Worm (Caenorhabditis elegans): ENCODE measurements around the gene EEED8.2.

Gene EEED8.2

ce11 chrII:5391447-5391846, 25.1 kb upstream of the EEED8.2 start:
- TF ChIP-seq nhr-129 (tag; optimal IDR thresholded peaks at IDR 0.05) (no peak), lin-39 (tag; optimal IDR thresholded peaks at IDR 0.05) (no peak), elt-1 (tag; optimal IDR thresholded peaks at IDR 0.05) (no peak), nhr-77 (tag; optimal IDR thresholded peaks at IDR 0.05) (no peak), mbf-1 (tag; optimal IDR thresholded peaks at IDR 0.05) (no peak), sma-3 (GFP tag; optimal IDR thresholded peaks at IDR 0.05) (no peak), lsy-2 (tag; optimal IDR thresholded peaks at IDR 0.05) (no peak), nhr-25 (tag; optimal IDR thresholded peaks at IDR 0.05) (no peak), peb-1 (tag; optimal IDR thresholded peaks at IDR 0.05) (no peak), lin-11 (tag; optimal IDR thresholded peaks at IDR 0.05) (no peak), gmeb-1 (tag; optimal IDR thresholded peaks at IDR 0.05) (no peak), sem-4 (tag; optimal IDR thresholded peaks at IDR 0.05) (no peak), unc-39 (tag; optimal IDR thresholded peaks at IDR 0.05) (no peak), ZK546.5 (tag; optimal IDR thresholded peaks at IDR 0.05) (no peak)

DNA sequence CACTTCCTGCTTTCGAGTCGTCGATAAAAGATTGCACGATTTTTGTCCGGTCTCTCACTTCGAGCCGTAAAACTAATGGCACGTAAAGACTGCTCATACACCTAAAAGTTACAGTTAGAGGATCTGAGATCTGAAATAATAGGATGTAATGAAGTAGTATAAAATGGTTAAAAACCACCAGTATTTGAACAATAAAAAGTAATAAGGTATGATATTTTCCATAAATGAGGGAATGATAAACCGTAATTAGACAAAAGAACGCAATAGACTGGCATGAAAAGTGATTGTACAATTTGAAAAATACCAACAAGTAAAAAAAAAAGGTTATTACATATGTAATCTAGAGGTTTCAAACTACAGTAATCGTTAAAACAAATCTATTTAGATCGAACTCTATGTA, 23.4 kb upstream of the EEED8.2 start, which contains the start of gene brap-2:
Gene brap-2, minus strand, starts transcription at position 101 of the 400 bp plus-strand sequence.
- TF ChIP-seq nhr-10 (tag; optimal IDR thresholded peaks at IDR 0.05) (no peak), Y55F3AM.14 (GFP tag; optimal IDR thresholded peaks at IDR 0.05) (no peak), mdl-1 (tag; optimal IDR thresholded peaks at IDR 0.05) (no peak), sma-3 (GFP tag; optimal IDR thresholded peaks at IDR 0.05) (no peak), ama-1 (optimal IDR thresholded peaks at IDR 0.05) (no peak), ztf-11 (tag; optimal IDR thresholded peaks at IDR 0.05) (no peak), lin-11 (tag; optimal IDR thresholded peaks at IDR 0.05) (no peak), dmd-4 (tag; optimal IDR thresholded peaks at IDR 0.05) (no peak), skn-1 (tag; optimal IDR thresholded peaks at IDR 0.05) (no peak), nhr-11 (tag; optimal IDR thresholded peaks at IDR 0.05) (no peak), mab-5 (tag; optimal IDR thresholded peaks at IDR 0.05) (no peak)

- no peak for TF ChIP-seq nhr-6 (tag; optimal IDR thresholded peaks at IDR 0.05)
- no peak for TF ChIP-seq C34F6.9 (tag; optimal IDR thresholded peaks at IDR 0.05)
- TF ChIP-seq dmd-4 (tag; optimal IDR thresholded peaks at IDR 0.05) = no peak
Measured at ce11 chrII:5395594-5395993, 20.9 kb upstream of the EEED8.2 start, which contains the start of gene pink-1. Gene pink-1 (minus strand): TSS chrII:5395694.

ce11 chrII:5398779-5399178, 17.7 kb upstream of the EEED8.2 start, which contains the start of gene fbxl-3:
Gene fbxl-3 (minus strand): TSS chrII:5398902.
- TF ChIP-seq alr-1 (tag; optimal IDR thresholded peaks at IDR 0.05) = no peak
- no peak for TF ChIP-seq nhr-77 (tag; optimal IDR thresholded peaks at IDR 0.05)
- no peak for TF ChIP-seq gmeb-1 (tag; optimal IDR thresholded peaks at IDR 0.05)
- no peak for TF ChIP-seq ZK546.5 (tag; optimal IDR thresholded peaks at IDR 0.05)

- TF ChIP-seq C34F6.9 (tag; optimal IDR thresholded peaks at IDR 0.05) (peak; percentile 8), gmeb-1 (tag; optimal IDR thresholded peaks at IDR 0.05) (peak; percentile 57), Y55F3AM.14 (GFP tag; optimal IDR thresholded peaks at IDR 0.05) (no peak), ztf-1 (GFP tag; conservative IDR thresholded peaks at IDR 0.05) (no peak), unc-55 (GFP tag; optimal IDR thresholded peaks at IDR 0.05) (peak; percentile 45), sem-4 (tag; optimal IDR thresholded peaks at IDR 0.05) (peak; percentile 12)
Measured at ce11 chrII:5399201-5399600, 17.3 kb upstream of the EEED8.2 start, which contains the start of gene mog-5. Gene mog-5 (plus strand): TSS chrII:5399538.

ce11 chrII:5407548-5407947, 9.0 kb upstream of the EEED8.2 start, which contains the start of gene clec-141:
Gene clec-141 (minus strand): TSS chrII:5407648.
- TF ChIP-seq lin-11 (tag; optimal IDR thresholded peaks at IDR 0.05) (no peak), unc-62 (GFP tag; optimal IDR thresholded peaks at IDR 0.05) (no peak)

- TF ChIP-seq sma-3 (GFP tag; optimal IDR thresholded peaks at IDR 0.05) (no peak), snpc-4 (tag; optimal IDR thresholded peaks at IDR 0.05) (no peak), mdl-1 (tag; optimal IDR thresholded peaks at IDR 0.05) (no peak), nhr-129 (tag; optimal IDR thresholded peaks at IDR 0.05) (no peak), nhr-25 (tag; optimal IDR thresholded peaks at IDR 0.05) (no peak), Y55F3AM.14 (GFP tag; optimal IDR thresholded peaks at IDR 0.05) (no peak), nhr-6 (tag; optimal IDR thresholded peaks at IDR 0.05) (no peak), egl-27 (tag; optimal IDR thresholded peaks at IDR 0.05) (no peak), ztf-1 (GFP tag; conservative IDR thresholded peaks at IDR 0.05) (no peak), blmp-1 (tag; optimal IDR thresholded peaks at IDR 0.05; ENCODE audit: insufficient read depth) (no peak)
Measured at ce11 chrII:5408924-5409323, 7.6 kb upstream of the EEED8.2 start, which contains the start of the genes EEED8.12 and EEED8.4. Gene EEED8.12 (minus strand): TSS chrII:5409024. Gene EEED8.4 (plus strand): TSS chrII:5409319.

Measured in whole organism, L2 larva.